Fruit fly (Drosophila melanogaster) whole organism, prepupa: ENCODE measurements around the gene chic.

Source experiments
- Blimp-1 ChIP-seq: fragments of 200-800 bp; sonication (Bioruptor generic); optimal IDR thresholded peaks from 3 replicates; lab custom pipeline; 2017; ENCODE audit warnings: missing biosample characterization, missing genetic modification characterization, mild to moderate bottlenecking, moderate library complexity, missing genetic modification reagents
- CG10631 ChIP-seq: fragments of 200-800 bp; sonication (Bioruptor generic); optimal IDR thresholded peaks from 2 replicates; lab custom pipeline; 2016; ENCODE audit warnings: missing biosample characterization, missing genetic modification characterization
- CG10669 ChIP-seq: fragments of 200-800 bp; sonication (Bioruptor generic); optimal IDR thresholded peaks from 3 replicates; lab custom pipeline; 2018; ENCODE audit warnings: missing biosample characterization, mild to moderate bottlenecking, missing genetic modification characterization, moderate library complexity
- CG11294 ChIP-seq: fragments of 200-800 bp; sonication (Bioruptor generic); IDR thresholded peaks from 2 replicates; pipeline ENCODE4 v1.3.6; 2022; ENCODE audit warnings: missing biosample characterization, missing genetic modification characterization
- CG15336 ChIP-seq: fragments of 200-800 bp; sonication (Bioruptor generic); IDR thresholded peaks from 2 replicates; pipeline ENCODE4 v1.3.6; 2022; ENCODE audit warnings: missing biosample characterization, missing genetic modification characterization
- CG1621 ChIP-seq: fragments of 200-800 bp; sonication (Bioruptor generic); optimal IDR thresholded peaks from 3 replicates; lab custom pipeline; 2018; ENCODE audit warnings: missing biosample characterization, mild to moderate bottlenecking, missing genetic modification characterization
- CG16779 ChIP-seq: fragments of 200-800 bp; sonication (Bioruptor generic); optimal IDR thresholded peaks from 3 replicates; lab custom pipeline; 2017; ENCODE audit warnings: missing biosample characterization, mild to moderate bottlenecking, missing genetic modification characterization
- CG3032 ChIP-seq: fragments of 200-800 bp; optimal IDR thresholded peaks from 2 replicates; lab custom pipeline; 2019; ENCODE audit warnings: missing biosample characterization, mild to moderate bottlenecking, missing genetic modification characterization, moderate library complexity
- CG31627 ChIP-seq: fragments of 200-800 bp; sonication (Bioruptor generic); optimal IDR thresholded peaks from 3 replicates; lab custom pipeline; 2016; ENCODE audit warnings: missing biosample characterization, missing genetic modification characterization
- CG3919 ChIP-seq: fragments of 200-800 bp; sonication (Bioruptor generic); optimal IDR thresholded peaks from 3 replicates; lab custom pipeline; 2016; ENCODE audit warnings: missing biosample characterization, missing genetic modification characterization
- CG4318 ChIP-seq: fragments of 200-800 bp; sonication (Bioruptor generic); optimal IDR thresholded peaks from 3 replicates; lab custom pipeline; 2017; ENCODE audit warnings: missing biosample characterization, mild to moderate bottlenecking, missing genetic modification characterization
- CG6163 ChIP-seq: fragments of 200-800 bp; sonication (Bioruptor generic); IDR thresholded peaks from 3 replicates; pipeline ENCODE4 v1.3.6; 2022; ENCODE audit warnings: missing biosample characterization, missing genetic modification characterization
- CG6792 ChIP-seq: fragments of 200-800 bp; sonication (Bioruptor generic); optimal IDR thresholded peaks from 3 replicates; lab custom pipeline; 2016; ENCODE audit warnings: missing biosample characterization, missing genetic modification characterization
- CG6808 ChIP-seq: fragments of 200-800 bp; sonication (Bioruptor generic); optimal IDR thresholded peaks from 3 replicates; lab custom pipeline; 2017; ENCODE audit warnings: missing biosample characterization, missing genetic modification characterization, mild to moderate bottlenecking, moderate library complexity, missing genetic modification reagents
- CG6854 ChIP-seq: fragments of 200-800 bp; sonication (Bioruptor generic); optimal IDR thresholded peaks from 2 replicates; lab custom pipeline; 2017; ENCODE audit warnings: missing biosample characterization, mild to moderate bottlenecking, missing genetic modification characterization
- CG7368 ChIP-seq: fragments of 200-800 bp; sonication (Bioruptor generic); optimal IDR thresholded peaks from 3 replicates; lab custom pipeline; 2016; ENCODE audit warnings: missing biosample characterization, missing genetic modification characterization
- CG8119 ChIP-seq: fragments of 200-800 bp; sonication (Bioruptor generic); IDR thresholded peaks from 3 replicates; pipeline ENCODE4 v1.3.6; 2022; ENCODE audit warnings: missing biosample characterization, missing genetic modification characterization
- CG8319 ChIP-seq: fragments of 200-800 bp; sonication (Bioruptor generic); optimal IDR thresholded peaks from 3 replicates; lab custom pipeline; 2016; ENCODE audit warnings: missing biosample characterization, missing genetic modification characterization
- CG8632 ChIP-seq: fragments of 200-800 bp; sonication (Bioruptor generic); optimal IDR thresholded peaks from 3 replicates; lab custom pipeline; 2016; ENCODE audit warnings: missing biosample characterization, missing genetic modification characterization
- CG9139 ChIP-seq: fragments of 200-800 bp; sonication (Bioruptor generic); optimal IDR thresholded peaks from 3 replicates; lab custom pipeline; 2017; ENCODE audit warnings: missing biosample characterization, mild to moderate bottlenecking, missing genetic modification characterization
- Eip75B ChIP-seq: fragments of 200-800 bp; sonication (Bioruptor generic); optimal IDR thresholded peaks from 3 replicates; lab custom pipeline; 2016; ENCODE audit warnings: missing biosample characterization, missing genetic modification characterization
- Eip78C ChIP-seq: fragments of 200-800 bp; sonication (Bioruptor generic); peaks from one replicate; lab custom pipeline; 2016; ENCODE audit warnings: missing biosample characterization, missing genetic modification characterization
- Ets21C ChIP-seq: fragments of 200-800 bp; sonication (Bioruptor generic); optimal IDR thresholded peaks from 3 replicates; lab custom pipeline; 2016; ENCODE audit warnings: missing biosample characterization, missing genetic modification characterization
- Ets96B ChIP-seq: fragments of 200-800 bp; optimal IDR thresholded peaks from 2 replicates; lab custom pipeline; 2019; ENCODE audit warnings: missing biosample characterization, mild to moderate bottlenecking, missing genetic modification characterization, moderate library complexity
- Gug ChIP-seq: fragments of 200-800 bp; sonication (Bioruptor generic); IDR thresholded peaks from 2 replicates; pipeline ENCODE4 v1.3.6; 2022; ENCODE audit warnings: missing biosample characterization, missing genetic modification characterization
- Hr38 ChIP-seq: sonication (Bioruptor generic); optimal IDR thresholded peaks from 2 replicates; lab custom pipeline; 2016; ENCODE audit warnings: missing biosample characterization, missing genetic modification characterization
- Lpt ChIP-seq: fragments of 200-800 bp; sonication (Bioruptor generic); optimal IDR thresholded peaks from 3 replicates; lab custom pipeline; 2016; ENCODE audit warnings: missing biosample characterization, missing genetic modification characterization
- Met ChIP-seq: fragments of 200-800 bp; sonication (Bioruptor generic); optimal IDR thresholded peaks from 3 replicates; lab custom pipeline; 2016; ENCODE audit warnings: missing biosample characterization, missing genetic modification characterization
- OdsH ChIP-seq: fragments of 200-800 bp; sonication (Bioruptor generic); optimal IDR thresholded peaks from 3 replicates; lab custom pipeline; 2016; ENCODE audit warnings: missing biosample characterization, missing genetic modification characterization
- Smox ChIP-seq: fragments of 200-800 bp; sonication (Bioruptor generic); optimal IDR thresholded peaks from 3 replicates; lab custom pipeline; 2016; ENCODE audit warnings: missing biosample characterization, missing genetic modification characterization
- Sox102F ChIP-seq: fragments of 200-800 bp; sonication (Bioruptor generic); optimal IDR thresholded peaks from 2 replicates; lab custom pipeline; 2016; ENCODE audit warnings: missing biosample characterization, mild to moderate bottlenecking, missing genetic modification characterization
- Sox14 ChIP-seq: fragments of 200-800 bp; sonication (Bioruptor generic); optimal IDR thresholded peaks from 3 replicates; lab custom pipeline; 2016; ENCODE audit warnings: missing biosample characterization, missing genetic modification characterization
- Sox15 ChIP-seq: fragments of 200-800 bp; sonication (Bioruptor generic); optimal IDR thresholded peaks from 3 replicates; lab custom pipeline; 2016; ENCODE audit warnings: missing biosample characterization, missing genetic modification characterization
- achi ChIP-seq: fragments of 200-800 bp; sonication (Bioruptor generic); optimal IDR thresholded peaks from 3 replicates; lab custom pipeline; 2016; ENCODE audit warnings: missing biosample characterization, missing genetic modification characterization
- acj6 ChIP-seq: fragments of 200-800 bp; sonication (Bioruptor generic); optimal IDR thresholded peaks from 3 replicates; lab custom pipeline; 2016; ENCODE audit warnings: missing biosample characterization, missing genetic modification characterization
- cyc ChIP-seq: fragments of 200-800 bp; sonication (Bioruptor generic); optimal IDR thresholded peaks from 3 replicates; lab custom pipeline; 2016; ENCODE audit warnings: missing biosample characterization, missing genetic modification characterization
- dac ChIP-seq: fragments of 200-800 bp; sonication (Bioruptor generic); optimal IDR thresholded peaks from 2 replicates; lab custom pipeline; 2017; ENCODE audit warnings: missing biosample characterization, mild to moderate bottlenecking, missing genetic modification characterization
- dsx ChIP-seq: fragments of 200-800 bp; optimal IDR thresholded peaks from 3 replicates; lab custom pipeline; 2019; ENCODE audit warnings: missing biosample characterization, mild to moderate bottlenecking, missing genetic modification characterization, moderate library complexity; ENCODE audit not compliant: poor library complexity, severe bottlenecking
- eg ChIP-seq: fragments of 200-800 bp; sonication (Bioruptor generic); IDR thresholded peaks from 3 replicates; pipeline ENCODE4 v1.3.6; 2022; ENCODE audit warnings: missing biosample characterization, missing genetic modification characterization
- esn ChIP-seq: fragments of 200-800 bp; sonication (Bioruptor generic); optimal IDR thresholded peaks from 2 replicates; lab custom pipeline; 2016; ENCODE audit warnings: missing biosample characterization, mild to moderate bottlenecking, missing genetic modification characterization, moderate library complexity
- fd59A ChIP-seq: fragments of 200-800 bp; sonication (Bioruptor generic); optimal IDR thresholded peaks from 2 replicates; lab custom pipeline; 2017; ENCODE audit warnings: missing biosample characterization, mild to moderate bottlenecking, missing genetic modification characterization, missing genetic modification reagents
- fd85E ChIP-seq: fragments of 200-800 bp; sonication (Bioruptor generic); optimal IDR thresholded peaks from 3 replicates; lab custom pipeline; 2016; ENCODE audit warnings: missing biosample characterization, missing genetic modification characterization
- fkh ChIP-seq: fragments of 200-800 bp; sonication (Bioruptor generic); optimal IDR thresholded peaks from 3 replicates; lab custom pipeline; 2017; ENCODE audit warnings: missing biosample characterization, mild to moderate bottlenecking, missing genetic modification characterization, moderate library complexity
- net ChIP-seq: fragments of 200-800 bp; sonication (Bioruptor generic); optimal IDR thresholded peaks from 3 replicates; lab custom pipeline; 2016; ENCODE audit warnings: missing biosample characterization, missing genetic modification characterization
- pdm3 ChIP-seq: fragments of 200-800 bp; sonication (Bioruptor generic); optimal IDR thresholded peaks from 3 replicates; lab custom pipeline; 2016; ENCODE audit warnings: missing biosample characterization, missing genetic modification characterization
- salr ChIP-seq, 2 experiments: fragments of 200-800 bp; sonication (Bioruptor generic); optimal IDR thresholded peaks; 3 replicates each; lab custom pipeline; 2016 to 2018; ENCODE audit warnings: missing biosample characterization in 2 of 2, missing genetic modification characterization in 2 of 2, mild to moderate bottlenecking in 1 of 2
- spab ChIP-seq: fragments of 200-800 bp; sonication (Bioruptor generic); optimal IDR thresholded peaks from 2 replicates; lab custom pipeline; 2017; ENCODE audit warnings: missing biosample characterization, mild to moderate bottlenecking, missing genetic modification characterization, missing genetic modification reagents
- ss ChIP-seq, 2 experiments: fragments of 200-800 bp; sonication (Bioruptor generic); optimal IDR thresholded peaks; 2 replicates in 1 of 2; 3 replicates in 1 of 2; lab custom pipeline; 2017 to 2018; ENCODE audit warnings: mild to moderate bottlenecking in 2 of 2, missing biosample characterization in 2 of 2, missing genetic modification characterization in 2 of 2, moderate library complexity in 1 of 2
- svp ChIP-seq: fragments of 200-800 bp; sonication (Bioruptor generic); peaks from one replicate; lab custom pipeline; 2016; ENCODE audit warnings: missing biosample characterization, missing genetic modification characterization
- topi ChIP-seq: fragments of 200-800 bp; sonication (Bioruptor generic); optimal IDR thresholded peaks from 3 replicates; lab custom pipeline; 2016; ENCODE audit warnings: missing biosample characterization, missing genetic modification characterization
- vri ChIP-seq: fragments of 200-800 bp; sonication (Bioruptor generic); optimal IDR thresholded peaks from 3 replicates; lab custom pipeline; 2016; ENCODE audit warnings: missing biosample characterization, mild to moderate bottlenecking, missing genetic modification characterization

chic gene

DNA sequence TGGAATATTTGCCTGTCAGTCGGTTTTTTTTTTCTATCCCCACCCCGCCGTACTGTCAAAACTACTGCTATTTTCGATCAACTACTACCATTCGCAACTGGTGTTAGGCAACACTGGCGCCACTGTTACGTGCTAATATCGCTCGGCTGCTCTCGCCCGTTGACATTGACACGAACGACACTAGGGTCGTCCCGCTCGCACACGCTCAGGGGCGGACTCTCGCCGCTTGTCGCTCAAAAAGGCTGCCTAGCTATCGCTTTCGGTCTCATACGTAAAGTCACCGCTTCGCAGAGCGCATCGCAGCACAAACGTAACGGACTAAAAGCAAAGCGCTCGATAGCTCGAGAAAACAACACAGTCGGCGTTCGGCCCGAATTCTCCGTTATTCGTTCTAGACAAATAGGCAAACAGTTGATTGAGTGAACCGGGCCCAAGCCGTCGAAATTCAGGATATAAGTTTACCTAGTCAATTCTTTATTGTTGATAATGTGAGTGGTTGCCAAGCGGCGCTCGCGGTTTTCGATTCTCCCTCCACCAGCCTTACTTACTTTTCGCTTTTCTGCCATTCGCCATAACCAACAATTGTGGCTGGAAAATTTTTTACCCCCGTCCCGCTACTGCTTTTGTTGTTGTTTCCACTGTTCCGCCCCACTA is 1.6 kb upstream of the chic start:
- TF ChIP-seq CG6854 (GFP tag; lab: Kevin White, UChicago) (peak; percentile 50), Lpt (GFP tag; lab: Kevin White, UChicago) (peak; percentile 2), CG10631 (GFP tag; lab: Kevin White, UChicago) (no peak), acj6 (no peak), CG6163 (GFP tag; lab: Robert Waterston, UW) (no peak), Gug (GFP tag; lab: Robert Waterston, UW) (no peak), net (GFP tag; lab: Kevin White, UChicago) (peak; percentile 32), vri (GFP tag; lab: Kevin White, UChicago) (peak; percentile 92), svp (GFP tag; lab: Kevin White, UChicago) (peak; percentile 92), cyc (GFP tag; lab: Kevin White, UChicago) (peak; percentile 34), CG10669 (GFP tag; lab: Kevin White, UChicago) (peak; percentile 4), CG9139 (GFP tag; lab: Kevin White, UChicago) (peak; percentile 28), Eip75B (GFP tag; lab: Kevin White, UChicago) (peak; percentile 48), CG1621 (peak; percentile 88), Blimp-1 (GFP tag; lab: Kevin White, UChicago) (no peak), Sox14 (GFP tag; lab: Kevin White, UChicago) (peak; percentile 51), Ets21C (GFP tag; lab: Kevin White, UChicago) (no peak), CG16779 (peak; percentile 24), achi (GFP tag; lab: Kevin White, UChicago) (peak; percentile 95), dsx (peak; percentile 45), CG3032 (tag; lab: Kevin White, UChicago) (no peak), Ets96B (tag; lab: Kevin White, UChicago) (peak; percentile 29), Smox (GFP tag; lab: Kevin White, UChicago) (peak; percentile 22), ss (GFP tag; optimal IDR thresholded peaks at IDR 0.05; lab: Kevin White, UChicago) (peak; percentile 14 to 57), eg (GFP tag; lab: Robert Waterston, UW) (no peak), CG7368 (GFP tag; lab: Kevin White, UChicago) (peak; percentile 23), Sox15 (GFP tag; lab: Kevin White, UChicago) (no peak), fd85E (GFP tag; lab: Kevin White, UChicago) (no peak), spab (no peak), CG4318 (no peak), CG31627 (GFP tag; lab: Kevin White, UChicago) (no peak), Hr38 (no peak), Met (GFP tag; lab: Kevin White, UChicago) (peak; percentile 22), CG8632 (no peak), fd59A (GFP tag; lab: Kevin White, UChicago) (peak; percentile 33), salr (GFP tag; optimal IDR thresholded peaks at IDR 0.05; lab: Kevin White, UChicago) (peak in 1 of 2 experiments; percentile 16), fkh (GFP tag; lab: Kevin White, UChicago) (peak; percentile 72), CG6808 (peak; percentile 28), Eip78C (GFP tag; lab: Kevin White, UChicago) (peak; percentile 86), CG3919 (GFP tag; lab: Kevin White, UChicago) (peak; percentile 57), CG11294 (GFP tag; lab: Robert Waterston, UW) (no peak), CG8319 (no peak), Sox102F (GFP tag; lab: Kevin White, UChicago) (no peak), topi (GFP tag; lab: Kevin White, UChicago) (peak; percentile 35), CG6792 (GFP tag; lab: Kevin White, UChicago) (peak; percentile 2), OdsH (GFP tag; lab: Kevin White, UChicago) (peak; percentile 23), CG15336 (GFP tag; lab: Robert Waterston, UW) (no peak), CG8119 (GFP tag; lab: Robert Waterston, UW) (no peak), dac (GFP tag; lab: Kevin White, UChicago) (no peak), pdm3 (GFP tag; lab: Kevin White, UChicago) (peak; percentile 25), esn (GFP tag; lab: Kevin White, UChicago) (peak; percentile 27)
